Worm (Caenorhabditis elegans): ENCODE data around the gene R11A8.1.

R11A8.1 gene

ce11 chrIV:10342361-10342706 lies 14.6 kb downstream of the R11A8.1 start (continued):
- TF ChIP-seq nhr-77 (tag; optimal IDR thresholded peaks at IDR 0.05) (peak; percentile 39), elt-2 (tag; optimal IDR thresholded peaks at IDR 0.05) (peak; percentile 91), fkh-8 (tag; optimal IDR thresholded peaks at IDR 0.05) (peak; percentile 88)

- TF ChIP-seq tlp-1 (tag; optimal IDR thresholded peaks at IDR 0.05) = no peak
- TF ChIP-seq unc-130 (tag; optimal IDR thresholded peaks at IDR 0.05) = peak; percentile 35
- no peak for TF ChIP-seq Y116A8C.19 (tag; optimal IDR thresholded peaks at IDR 0.05; ENCODE audit: borderline replicate concordance)
- TF ChIP-seq alr-1 (tag; optimal IDR thresholded peaks at IDR 0.05; ENCODE audit: borderline replicate concordance) = no peak
- TF ChIP-seq egl-27 (tag; optimal IDR thresholded peaks at IDR 0.05) = no peak
- TF ChIP-seq mdl-1 (tag; optimal IDR thresholded peaks at IDR 0.05) = peak in 1 of 2 experiments; percentile 18
- peak; percentile 64 for TF ChIP-seq lin-39 (tag; optimal IDR thresholded peaks at IDR 0.05)
- TF ChIP-seq sox-4 (tag; optimal IDR thresholded peaks at IDR 0.05) = no peak
- no peak for TF ChIP-seq ztf-4 (tag; optimal IDR thresholded peaks at IDR 0.05)
- no peak for TF ChIP-seq fkh-4 (tag; optimal IDR thresholded peaks at IDR 0.05; ENCODE audit: borderline replicate concordance)
- TF ChIP-seq nhr-85 (tag) = no peak
- no peak for TF ChIP-seq unc-62 (GFP tag; optimal IDR thresholded peaks at IDR 0.05)
- no peak for TF ChIP-seq vab-15 (tag; optimal IDR thresholded peaks at IDR 0.05)
- no peak for TF ChIP-seq hlh-17 (GFP tag; optimal IDR thresholded peaks at IDR 0.05; ENCODE audit: borderline replicate concordance)
- TF ChIP-seq nhr-77 (tag; optimal IDR thresholded peaks at IDR 0.05) = no peak
- no peak for TF ChIP-seq nhr-76 (tag; optimal IDR thresholded peaks at IDR 0.05)
- TF ChIP-seq nhr-12 (tag; optimal IDR thresholded peaks at IDR 0.05) = no peak
- TF ChIP-seq dsc-1 (tag; optimal IDR thresholded peaks at IDR 0.05) = no peak
- no peak for TF ChIP-seq efl-1 (optimal IDR thresholded peaks at IDR 0.05)
- no peak for TF ChIP-seq efl-1 (GFP tag; optimal IDR thresholded peaks at IDR 0.05 in 1 of 2)
- no peak for TF ChIP-seq sptf-1 (tag; optimal IDR thresholded peaks at IDR 0.05)
- no peak for TF ChIP-seq blmp-1 (tag; optimal IDR thresholded peaks at IDR 0.05)
- no peak for TF ChIP-seq xbp-1 (tag; optimal IDR thresholded peaks at IDR 0.05)
- no peak for TF ChIP-seq nhr-90 (tag; optimal IDR thresholded peaks at IDR 0.05; ENCODE audit: poor library complexity)
- TF ChIP-seq C16A3.4 (tag; optimal IDR thresholded peaks at IDR 0.05) = no peak
- no peak for TF ChIP-seq aly-2 (tag; optimal IDR thresholded peaks at IDR 0.05)
- TF ChIP-seq rnt-1 (tag; optimal IDR thresholded peaks at IDR 0.05) = peak; percentile 72
- no peak for TF ChIP-seq tbx-2 (tag; optimal IDR thresholded peaks at IDR 0.05)
- TF ChIP-seq egl-13 (tag; optimal IDR thresholded peaks at IDR 0.05) = no peak
- peak; percentile 49 for TF ChIP-seq nhr-71 (tag; optimal IDR thresholded peaks at IDR 0.05)
- no peak for TF ChIP-seq lin-13 (GFP tag; optimal IDR thresholded peaks at IDR 0.05)
- no peak for TF ChIP-seq ama-1 (optimal IDR thresholded peaks at IDR 0.05)
- peak; percentile 9 for TF ChIP-seq lin-14 (GFP tag; optimal IDR thresholded peaks at IDR 0.05)
- TF ChIP-seq hlh-4 (tag; optimal IDR thresholded peaks at IDR 0.05) = no peak
- TF ChIP-seq isw-1 (GFP tag; IDR thresholded peaks at IDR 0.05) = no peak
- TF ChIP-seq pag-3 (tag; optimal IDR thresholded peaks at IDR 0.05; ENCODE audit: borderline replicate concordance, insufficient read depth) = no peak
- TF ChIP-seq nhr-47 (tag; optimal IDR thresholded peaks at IDR 0.05) = no peak
- TF ChIP-seq ets-5 (GFP tag; IDR thresholded peaks at IDR 0.05) = no peak
- peak; percentile 30 for TF ChIP-seq mep-1 (tag; optimal IDR thresholded peaks at IDR 0.05)
- TF ChIP-seq unc-86 (tag; optimal IDR thresholded peaks at IDR 0.05) = peak; percentile 62
- no peak for TF ChIP-seq snpc-4 (tag; optimal IDR thresholded peaks at IDR 0.05)
- peak in 1 of 2 experiments; percentile 21 for TF ChIP-seq lsy-2 (tag; optimal IDR thresholded peaks at IDR 0.05)
- peak; percentile 36; the same call in 1 of the 2 replicates for TF ChIP-seq nhr-19 (GFP tag; conservative IDR thresholded peaks at IDR 0.05)
- TF ChIP-seq grh-1 (GFP tag; IDR thresholded peaks at IDR 0.05) = no peak
- peak; percentile 48 for TF ChIP-seq fkh-10 (GFP tag; optimal IDR thresholded peaks at IDR 0.05)
- peak; percentile 34 for TF ChIP-seq ces-1 (GFP tag; optimal IDR thresholded peaks at IDR 0.05)
- peak; percentile 9 for TF ChIP-seq mef-2 (tag; optimal IDR thresholded peaks at IDR 0.05)
- no peak for TF ChIP-seq nhr-20 (tag; optimal IDR thresholded peaks at IDR 0.05)
- no peak for TF ChIP-seq zip-4 (GFP tag; optimal IDR thresholded peaks at IDR 0.05)
Measured at ce11 chrIV:10341618-10342360, 15.2 kb downstream of the R11A8.1 start.

All from whole organism, L1 larva.